Worm (Caenorhabditis elegans) whole organism, young adult: ENCODE measurements around the gene F58E1.13.

Source experiments
- nfya-1 ChIP-seq: sonication (generic microtip); optimal IDR thresholded peaks from 2 replicates; lab custom pipeline; 2017; ENCODE audit warnings: antibody characterized with exemption, missing compliant biosample characterization, missing genetic modification characterization, borderline replicate concordance; ENCODE audit not compliant: insufficient read depth
- pha-4 ChIP-seq: fragments of 150-350 bp; sonication (generic microtip); optimal IDR thresholded peaks from 2 replicates; lab custom pipeline; 2014; ENCODE audit warnings: missing biosample characterization, missing genetic modification reagents, missing genetic modification characterization
- rcor-1 ChIP-seq: fragments of 200-800 bp; sonication (Bioruptor generic); IDR thresholded peaks from 2 replicates; pipeline ENCODE4 v1.3.6; 2022; ENCODE audit warnings: missing genetic modification reagents, missing genetic modification characterization, missing compliant biosample characterization
- ztf-28 ChIP-seq: fragments of 200-800 bp; sonication (Bioruptor generic); IDR thresholded peaks from 2 replicates; pipeline ENCODE4 v1.3.6; 2022; ENCODE audit warnings: missing genetic modification reagents, missing genetic modification characterization, missing compliant biosample characterization

ce11 chrII:1735145-1735544 is 39.5 kb upstream of the F58E1.13 start:
- TF ChIP-seq ztf-28 (no peak), nfya-1 (tag; lab: Kevin White, UChicago) (no peak), pha-4 (tag; lab: Kevin White, UChicago) (no peak), rcor-1 (GFP tag; lab: Robert Waterston, UW) (no peak)
